Fruit fly (Drosophila melanogaster) Kc167 (cell line): Measurements from ENCODE around the gene for.

Experiments used
- Sin3A ChIP-seq: fragments of >200 bp; optimal IDR thresholded peaks from 2 replicates; lab custom pipeline; 2018; ENCODE audit warnings: missing external identifiers
- h ChIP-seq: fragments of >200 bp; optimal IDR thresholded peaks from 3 replicates; lab custom pipeline; 2018; ENCODE audit warnings: missing external identifiers
- psq ChIP-seq: fragments of >200 bp; optimal IDR thresholded peaks from 2 replicates; lab custom pipeline; 2017; ENCODE audit warnings: missing external identifiers

dm6 chr2L:3682489-3682888, 25.7 kb upstream of the for start:
- TF ChIP-seq h (lab: Kevin White, UChicago) (no peak), psq (lab: Kevin White, UChicago) (no peak), Sin3A (lab: Kevin White, UChicago) (no peak)
